Worm (Caenorhabditis elegans) whole organism, mixed stage, embryonic: ENCODE data around the gene K10D2.8.

ENCODE experiments used
- ces-1 ChIP-seq: fragments of 150-350 bp; optimal IDR thresholded peaks from 2 replicates; lab custom pipeline; 2014; ENCODE audit warnings: missing biosample characterization, missing genetic modification reagents, missing genetic modification characterization
- elt-3 ChIP-seq: fragments of 150-350 bp; optimal IDR thresholded peaks from 2 replicates; lab custom pipeline; 2014; ENCODE audit warnings: missing biosample characterization, missing genetic modification characterization
- hlh-1 ChIP-seq: fragments of 150-350 bp; optimal IDR thresholded peaks from 2 replicates; lab custom pipeline; 2014; ENCODE audit warnings: missing biosample characterization, missing genetic modification reagents, missing genetic modification characterization
- lin-13 ChIP-seq: fragments of 150-350 bp; optimal IDR thresholded peaks from 2 replicates; lab custom pipeline; 2014; ENCODE audit warnings: missing biosample characterization, missing genetic modification characterization
- mab-5 ChIP-seq: fragments of 150-350 bp; optimal IDR thresholded peaks from 2 replicates; lab custom pipeline; 2014; ENCODE audit warnings: missing biosample characterization, missing genetic modification characterization
- mep-1 ChIP-seq: fragments of 150-350 bp; optimal IDR thresholded peaks from 2 replicates; lab custom pipeline; 2017; ENCODE audit warnings: missing biosample characterization, missing genetic modification reagents, missing genetic modification characterization, inconsistent platforms
- mls-2 ChIP-seq: sonication (generic microtip); optimal IDR thresholded peaks from 2 replicates; lab custom pipeline; 2016; ENCODE audit warnings: mild to moderate bottlenecking, missing genetic modification characterization, moderate library complexity, missing compliant biosample characterization
- nhr-12 ChIP-seq: fragments of 150-350 bp; optimal IDR thresholded peaks from 2 replicates; lab custom pipeline; 2014; ENCODE audit warnings: missing biosample characterization, missing genetic modification characterization
- nhr-76 ChIP-seq: sonication (generic microtip); optimal IDR thresholded peaks from 2 replicates; lab custom pipeline; 2017; ENCODE audit warnings: missing biosample characterization, missing genetic modification characterization
- snpc-4 ChIP-seq: fragments of 150-350 bp; optimal IDR thresholded peaks from 2 replicates; lab custom pipeline; 2014; ENCODE audit warnings: missing biosample characterization, missing genetic modification characterization

ce11 chrIII:5159505-5159904 lies 29.0 kb upstream of the K10D2.8 start, which contains the start of gene T10F2.5:
- TF ChIP-seq elt-3 (tag; lab: Kevin White, UChicago) (no peak), snpc-4 (tag; lab: Kevin White, UChicago) (no peak), mab-5 (tag; lab: Kevin White, UChicago) (no peak), nhr-12 (tag; lab: Kevin White, UChicago) (no peak), ces-1 (GFP tag; lab: Kevin White, UChicago) (no peak), nhr-76 (no peak), mep-1 (no peak), lin-13 (no peak), mls-2 (tag; lab: Kevin White, UChicago) (no peak), hlh-1 (tag; lab: Kevin White, UChicago) (no peak)
